Worm (Caenorhabditis elegans) whole organism, L3 larva: ENCODE measurements around the gene F28B1.2.

Experiments
- ZK546.5 ChIP-seq: sonication (generic microtip); optimal IDR thresholded peaks from 2 replicates; lab custom pipeline; 2017; ENCODE audit warnings: missing biosample characterization, missing genetic modification characterization
- aly-2 ChIP-seq: fragments of 150-350 bp; optimal IDR thresholded peaks from 2 replicates; lab custom pipeline; 2014; ENCODE audit warnings: missing biosample characterization, missing genetic modification characterization
- ama-1 ChIP-seq: fragments of 150-350 bp; optimal IDR thresholded peaks from 2 replicates; lab custom pipeline; 2018
- ceh-16 ChIP-seq: sonication (generic microtip); optimal IDR thresholded peaks from 2 replicates; lab custom pipeline; 2017; ENCODE audit warnings: missing biosample characterization, missing genetic modification characterization
- ceh-28 ChIP-seq: fragments of 150-350 bp; optimal IDR thresholded peaks from 2 replicates; lab custom pipeline; 2014; ENCODE audit warnings: missing biosample characterization, missing genetic modification reagents, missing genetic modification characterization
- ceh-82 ChIP-seq: fragments of 150-350 bp; optimal IDR thresholded peaks from 2 replicates; lab custom pipeline; 2014; ENCODE audit warnings: missing biosample characterization, missing genetic modification characterization
- ceh-9 ChIP-seq: sonication (generic microtip); optimal IDR thresholded peaks from 2 replicates; lab custom pipeline; 2018; ENCODE audit warnings: missing biosample characterization, missing genetic modification characterization
- egl-27 ChIP-seq: sonication (generic microtip); optimal IDR thresholded peaks from 4 replicates; lab custom pipeline; 2017; ENCODE audit warnings: missing biosample characterization, missing genetic modification reagents, missing genetic modification characterization
- elt-1 ChIP-seq: fragments of 150-350 bp; optimal IDR thresholded peaks from 2 replicates; lab custom pipeline; 2014; ENCODE audit warnings: missing biosample characterization, missing genetic modification characterization
- elt-2 ChIP-seq: sonication (generic microtip); optimal IDR thresholded peaks from 2 replicates; lab custom pipeline; 2016; ENCODE audit warnings: missing genetic modification reagents, mild to moderate bottlenecking, missing genetic modification characterization, missing compliant biosample characterization
- elt-3 ChIP-seq, 3 experiments: fragments of 150-350 bp in 1 of 3; sonication (generic microtip) in 2 of 3; optimal IDR thresholded peaks; 2 replicates in 2 of 3; 4 replicates in 1 of 3; lab custom pipeline; 2014 to 2017; ENCODE audit warnings: missing biosample characterization in 3 of 3, missing genetic modification characterization in 3 of 3
- fkh-10 ChIP-seq: sonication (generic microtip); optimal IDR thresholded peaks from 2 replicates; lab custom pipeline; 2017; ENCODE audit warnings: missing biosample characterization, missing genetic modification reagents, missing genetic modification characterization
- fkh-2 ChIP-seq: fragments of 150-350 bp; optimal IDR thresholded peaks from 2 replicates; lab custom pipeline; 2014; ENCODE audit warnings: missing biosample characterization, missing genetic modification reagents, missing genetic modification characterization
- fos-1 ChIP-seq: fragments of 150-350 bp; optimal IDR thresholded peaks from 2 replicates; lab custom pipeline; 2014; ENCODE audit warnings: missing biosample characterization, missing genetic modification characterization
- hmg-11 ChIP-seq: sonication (generic microtip); optimal IDR thresholded peaks from 2 replicates; lab custom pipeline; 2016; ENCODE audit warnings: missing genetic modification characterization, missing compliant biosample characterization
- lin-39 ChIP-seq: fragments of 150-350 bp; optimal IDR thresholded peaks from 2 replicates; lab custom pipeline; 2018; ENCODE audit warnings: missing biosample characterization, missing genetic modification reagents, missing genetic modification characterization
- lsy-12 ChIP-seq: sonication (generic microtip); optimal IDR thresholded peaks from 2 replicates; lab custom pipeline; 2016; ENCODE audit warnings: mild to moderate bottlenecking, missing genetic modification characterization, missing compliant biosample characterization
- mdl-1 ChIP-seq: fragments of 150-350 bp; optimal IDR thresholded peaks from 2 replicates; lab custom pipeline; 2014; ENCODE audit warnings: missing biosample characterization, missing genetic modification characterization
- mml-1 ChIP-seq: fragments of 150-350 bp; sonication (generic microtip); optimal IDR thresholded peaks from 3 replicates; lab custom pipeline; 2014; ENCODE audit warnings: missing biosample characterization, missing genetic modification characterization
- nhr-12 ChIP-seq: fragments of 150-350 bp; optimal IDR thresholded peaks from 2 replicates; lab custom pipeline; 2014; ENCODE audit warnings: missing biosample characterization, missing genetic modification characterization
- nhr-28 ChIP-seq: fragments of 150-350 bp; optimal IDR thresholded peaks from 2 replicates; lab custom pipeline; 2014; ENCODE audit warnings: missing biosample characterization, missing genetic modification characterization
- nhr-43 ChIP-seq: sonication (generic microtip); optimal IDR thresholded peaks from 2 replicates; lab custom pipeline; 2016; ENCODE audit warnings: mild to moderate bottlenecking, missing genetic modification characterization, missing compliant biosample characterization; ENCODE audit not compliant: poor library complexity, severe bottlenecking
- nhr-67 ChIP-seq: fragments of 150-350 bp; optimal IDR thresholded peaks from 2 replicates; lab custom pipeline; 2014; ENCODE audit warnings: missing biosample characterization, missing genetic modification characterization
- nhr-76 ChIP-seq: fragments of 150-350 bp; sonication (generic microtip); optimal IDR thresholded peaks from 5 replicates; lab custom pipeline; 2014; ENCODE audit warnings: missing biosample characterization, missing genetic modification characterization
- pha-4 ChIP-seq: fragments of 150-350 bp; optimal IDR thresholded peaks from 2 replicates; lab custom pipeline; 2014; ENCODE audit warnings: missing biosample characterization, missing genetic modification reagents, missing genetic modification characterization
- sea-2 ChIP-seq: fragments of 150-350 bp; sonication (generic microtip); optimal IDR thresholded peaks from 4 replicates; lab custom pipeline; 2014; ENCODE audit warnings: missing biosample characterization, missing genetic modification reagents, missing genetic modification characterization
- skn-1 ChIP-seq: fragments of 150-350 bp; optimal IDR thresholded peaks from 2 replicates; lab custom pipeline; 2014; ENCODE audit warnings: missing biosample characterization, missing genetic modification characterization
- snpc-4 ChIP-seq: fragments of 150-350 bp; optimal IDR thresholded peaks from 2 replicates; lab custom pipeline; 2014; ENCODE audit warnings: missing biosample characterization, missing genetic modification characterization
- tbx-2 ChIP-seq: sonication (generic microtip); optimal IDR thresholded peaks from 2 replicates; lab custom pipeline; 2016; ENCODE audit warnings: mild to moderate bottlenecking, missing genetic modification characterization, missing compliant biosample characterization
- unc-39 ChIP-seq: sonication (generic microtip); optimal IDR thresholded peaks from 4 replicates; lab custom pipeline; 2017; ENCODE audit warnings: missing biosample characterization, missing genetic modification characterization
- unc-62 ChIP-seq: fragments of 150-350 bp; sonication (generic microtip); optimal IDR thresholded peaks from 4 replicates; lab custom pipeline; 2014; ENCODE audit warnings: missing biosample characterization, missing genetic modification reagents, missing genetic modification characterization
- zag-1 ChIP-seq: fragments of 150-350 bp; optimal IDR thresholded peaks from 2 replicates; lab custom pipeline; 2014; ENCODE audit warnings: missing biosample characterization, missing genetic modification characterization
- ztf-11 ChIP-seq: fragments of 150-350 bp; optimal IDR thresholded peaks from 2 replicates; lab custom pipeline; 2014; ENCODE audit warnings: missing biosample characterization, missing genetic modification characterization
- ztf-4 ChIP-seq: fragments of 150-350 bp; optimal IDR thresholded peaks from 2 replicates; lab custom pipeline; 2014; ENCODE audit warnings: missing biosample characterization, missing genetic modification characterization

F28B1.2 gene

DNA sequence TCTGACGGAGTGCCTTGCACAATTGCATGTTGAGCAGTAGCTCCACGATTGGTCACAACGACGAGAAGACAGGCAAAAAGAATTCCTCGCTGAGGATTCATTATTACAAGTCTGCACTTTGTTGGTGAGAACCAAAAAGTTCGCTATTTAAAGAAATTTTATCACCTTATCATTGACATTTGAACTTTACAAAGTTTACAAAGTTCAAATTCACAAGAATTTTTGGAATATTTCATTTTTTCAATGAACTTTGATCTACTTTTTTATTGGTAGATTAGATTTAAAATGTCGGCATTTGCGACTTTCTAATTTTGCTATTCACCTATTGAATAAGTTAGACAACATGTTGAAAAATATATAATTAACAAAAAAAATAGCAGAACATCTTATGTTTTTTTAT is 18.3 kb upstream of the F28B1.2 start, which contains the start of gene F49H6.15:
F49H6.15 (minus strand) TSS at position 101 of the 400 bp plus-strand sequence.
- no peak for TF ChIP-seq hmg-11 (tag; lab: Kevin White, UChicago)
- no peak for TF ChIP-seq aly-2 (tag; lab: Kevin White, UChicago)
- no peak for TF ChIP-seq nhr-43
- TF ChIP-seq ZK546.5: no peak
- TF ChIP-seq ceh-9 (tag; lab: Kevin White, UChicago): no peak
- no peak for TF ChIP-seq ama-1
- no peak for TF ChIP-seq snpc-4 (tag; lab: Kevin White, UChicago)
- TF ChIP-seq egl-27 (tag; lab: Kevin White, UChicago): no peak
- no peak for TF ChIP-seq ceh-16 (tag; lab: Kevin White, UChicago)
- TF ChIP-seq skn-1 (tag; lab: Kevin White, UChicago): no peak
- TF ChIP-seq nhr-67 (tag; lab: Kevin White, UChicago): no peak
- TF ChIP-seq unc-39 (tag; lab: Kevin White, UChicago): no peak
- no peak for TF ChIP-seq ztf-4
- TF ChIP-seq ztf-11 (tag; lab: Kevin White, UChicago): no peak
- no peak for TF ChIP-seq sea-2 (GFP tag; lab: Kevin White, UChicago)

DNA sequence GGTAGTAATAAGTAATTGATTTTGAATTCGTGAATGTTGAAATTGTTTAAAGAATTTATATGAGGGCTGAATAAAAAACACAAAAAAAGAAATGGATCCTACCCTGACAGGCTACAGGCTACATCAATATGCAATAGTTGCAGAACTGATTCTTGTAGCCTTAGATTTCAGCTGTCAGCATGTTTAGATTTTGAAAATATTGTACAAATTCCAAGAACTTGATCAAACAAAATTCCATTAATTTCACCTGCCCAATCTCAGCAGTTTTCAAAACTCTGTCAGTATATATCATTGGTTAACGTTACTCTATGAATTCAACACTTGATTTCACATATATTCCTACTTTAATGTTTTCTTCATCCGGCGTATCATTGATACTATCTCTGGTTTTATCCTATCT is 14.2 kb upstream of the F28B1.2 start:
- no peak for TF ChIP-seq ztf-4
- TF ChIP-seq sea-2 (GFP tag; lab: Kevin White, UChicago): no peak
- no peak for TF ChIP-seq elt-1 (tag; lab: Kevin White, UChicago)
- no peak for TF ChIP-seq elt-2 (tag; lab: Kevin White, UChicago)
- no peak for TF ChIP-seq snpc-4 (tag; lab: Kevin White, UChicago)
- no peak for TF ChIP-seq fkh-2 (tag; lab: Kevin White, UChicago)
- no peak for TF ChIP-seq unc-62 (GFP tag; lab: Kevin White, UChicago)
- TF ChIP-seq ceh-28: no peak
- no peak for TF ChIP-seq nhr-12 (tag; lab: Kevin White, UChicago)
- no peak for TF ChIP-seq skn-1 (tag; lab: Kevin White, UChicago)

DNA sequence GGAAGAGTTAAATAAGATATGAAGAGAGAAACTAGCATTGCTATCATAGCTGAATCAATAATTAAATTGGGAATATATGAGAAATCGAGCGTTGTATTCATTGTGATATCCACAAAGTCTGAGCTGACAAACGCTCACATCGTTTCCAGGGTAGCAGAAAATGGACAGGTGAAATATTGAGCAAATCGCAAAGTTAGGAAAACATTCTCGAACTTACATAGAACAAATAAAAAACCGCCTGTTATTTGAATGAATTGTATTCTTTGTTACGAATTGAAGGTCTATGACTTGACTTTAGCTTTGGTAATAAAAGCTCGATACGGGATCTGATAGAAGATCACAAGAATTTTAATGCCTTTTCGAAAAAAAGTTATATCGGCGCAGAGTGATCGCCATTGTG is 8.8 kb upstream of the F28B1.2 start, which contains the start of gene srz-94:
srz-94 (minus strand) TSS at position 101 of the 400 bp plus-strand sequence.
- no peak for TF ChIP-seq sea-2 (GFP tag; lab: Kevin White, UChicago)

DNA sequence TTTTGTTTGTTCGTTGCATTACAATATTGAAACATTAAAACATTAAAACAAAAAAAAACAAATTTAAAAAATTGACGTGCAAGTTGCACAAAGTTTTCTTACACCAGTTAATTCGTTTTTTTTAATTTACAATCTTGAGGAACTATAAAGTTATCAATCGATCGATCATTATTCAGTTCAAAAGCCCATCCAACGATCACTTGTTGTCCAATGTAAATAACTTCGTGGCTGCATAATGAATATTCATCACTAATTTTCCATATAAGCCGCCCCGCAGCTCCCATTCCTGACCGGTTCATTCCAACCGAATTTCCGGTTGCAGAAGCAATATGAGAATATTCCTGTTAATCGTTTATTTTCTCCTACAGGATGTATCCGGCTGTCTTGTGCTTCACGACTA is 2.3 kb upstream of the F28B1.2 start, which contains the start of gene hpo-33:
hpo-33 (plus strand) TSS at position 301 of the 400 bp plus-strand sequence.
- no peak for TF ChIP-seq pha-4 (tag; lab: Kevin White, UChicago)
- no peak for TF ChIP-seq elt-3 (tag; optimal IDR thresholded peaks at IDR 0.05; lab: Kevin White, UChicago)
- no peak for TF ChIP-seq ceh-82 (tag; lab: Kevin White, UChicago)
- TF ChIP-seq sea-2 (GFP tag; lab: Kevin White, UChicago): no peak
- no peak for TF ChIP-seq tbx-2 (tag; lab: Kevin White, UChicago)
- no peak for TF ChIP-seq ceh-16 (tag; lab: Kevin White, UChicago)
- TF ChIP-seq lin-39 (tag; lab: Kevin White, UChicago): no peak
- no peak for TF ChIP-seq mdl-1 (tag; lab: Kevin White, UChicago)
- TF ChIP-seq nhr-76 (tag; lab: Kevin White, UChicago): no peak
- no peak for TF ChIP-seq ztf-4
- TF ChIP-seq mml-1: no peak
- TF ChIP-seq nhr-12 (tag; lab: Kevin White, UChicago): no peak
- TF ChIP-seq fkh-10 (GFP tag; lab: Kevin White, UChicago): no peak
- no peak for TF ChIP-seq unc-62 (GFP tag; lab: Kevin White, UChicago)

DNA sequence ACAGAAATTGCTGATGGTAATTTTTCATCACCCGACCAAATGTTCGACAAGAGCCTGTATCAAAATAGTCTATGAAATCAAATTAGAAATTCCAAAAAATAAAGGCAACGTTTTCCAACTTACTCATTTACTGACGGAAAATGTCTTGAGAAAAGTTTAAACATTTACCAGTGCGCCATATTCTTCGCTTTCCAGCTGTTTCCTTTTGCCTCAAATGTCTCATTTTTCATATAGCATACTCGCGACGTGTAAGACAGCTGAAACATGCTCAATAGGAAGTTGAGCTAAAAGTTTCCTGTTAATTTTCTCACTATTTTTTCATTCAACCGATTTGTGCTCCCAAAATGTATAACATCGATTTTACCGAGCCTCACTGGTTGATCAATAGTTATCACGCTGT is 15.4 kb downstream of the F28B1.2 start, which contains the start of gene sri-66:
sri-66 (plus strand) TSS at position 301 of the 400 bp plus-strand sequence.
- TF ChIP-seq ztf-4: no peak
- no peak for TF ChIP-seq zag-1 (tag; lab: Kevin White, UChicago)
- TF ChIP-seq tbx-2 (tag; lab: Kevin White, UChicago): no peak
- TF ChIP-seq lsy-12: no peak

DNA sequence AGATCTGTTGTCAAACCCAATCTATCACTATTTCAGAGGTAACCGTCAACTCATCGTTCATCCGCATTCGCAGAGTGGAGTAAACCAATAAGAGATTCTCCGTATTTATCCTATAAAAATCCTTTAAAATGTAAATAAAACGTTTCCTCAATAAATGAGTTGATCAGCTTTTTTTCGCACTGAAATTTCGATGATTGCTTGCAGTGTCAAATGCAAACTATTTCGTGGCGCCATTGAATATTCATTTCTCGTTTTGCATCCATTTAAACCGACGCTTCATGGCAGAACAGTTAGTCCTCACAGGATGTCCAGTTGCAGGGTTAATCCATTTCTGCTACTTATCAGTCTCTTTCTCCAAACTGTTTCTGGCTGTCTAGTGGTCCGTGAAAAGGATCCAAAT is 17.0 kb downstream of the F28B1.2 start, which contains the start of gene F28B1.9:
F28B1.9 (plus strand) TSS at position 301 of the 400 bp plus-strand sequence.
- TF ChIP-seq nhr-28 (no peak), fos-1 (tag; lab: Kevin White, UChicago) (no peak), nhr-12 (tag; lab: Kevin White, UChicago) (no peak)
